Fruit fly (Drosophila melanogaster): ENCODE data around the gene sgg.
A peak's percentile ranks its signal among the peaks of the same experiment; 100 is the strongest.

Gene sgg

dm6 chrX:2638646-2639045 is 4.9 kb downstream of the sgg start (continued):
- TF ChIP-seq CG14860 (GFP tag; IDR thresholded peaks at IDR 0.05; ENCODE audit: partially characterized antibody) (no peak), esg (GFP tag; conservative IDR thresholded peaks at IDR 0.05) (0 out of 2 replicates have a peak, but pooled peaks have one; percentile 12), Mes4 (GFP tag; optimal IDR thresholded peaks at IDR 0.05) (no peak), CG30403 (GFP tag; optimal IDR thresholded peaks at IDR 0.05) (peak; percentile 33), CG4707 (GFP tag; optimal IDR thresholded peaks at IDR 0.05) (no peak), kay (GFP tag; optimal IDR thresholded peaks at IDR 0.05) (no peak), fd102C (GFP tag; optimal IDR thresholded peaks at IDR 0.05) (no peak), dimm (GFP tag; IDR thresholded peaks at IDR 0.05) (no peak), pum (GFP tag; optimal IDR thresholded peaks at IDR 0.05) (no peak), H2.0 (GFP tag; IDR thresholded peaks at IDR 0.05) (no peak), CG5180 (GFP tag; optimal IDR thresholded peaks at IDR 0.05) (no peak), sima (GFP tag; optimal IDR thresholded peaks at IDR 0.05) (no peak), tgo (GFP tag; IDR thresholded peaks at IDR 0.05) (peak; percentile 37; the same call in 1 of the 3 replicates), Ptx1 (GFP tag; IDR thresholded peaks at IDR 0.05) (peak; percentile 24; the same call in 1 of the 2 replicates), B-H2 (GFP tag; optimal IDR thresholded peaks at IDR 0.05) (no peak), CG14050 (GFP tag; IDR thresholded peaks at IDR 0.05) (no peak), Lim3 (GFP tag; IDR thresholded peaks at IDR 0.05) (no peak), CG13123 (GFP tag; optimal IDR thresholded peaks at IDR 0.05) (no peak), gem (tag; optimal IDR thresholded peaks at IDR 0.05) (peak; percentile 43), amos (GFP tag; IDR thresholded peaks at IDR 0.05; ENCODE audit: partially characterized antibody) (no peak), sug (tag; optimal IDR thresholded peaks at IDR 0.05) (no peak), Rfx (GFP tag; IDR thresholded peaks at IDR 0.05) (peak; percentile 48; the same call in 1 of the 2 replicates), al (GFP tag; IDR thresholded peaks at IDR 0.05) (peak; percentile 22; the same call in 1 of the 2 replicates), cad (GFP tag; optimal IDR thresholded peaks at IDR 0.05) (no peak), gce (GFP tag; IDR thresholded peaks at IDR 0.05) (no peak), CG10267 (tag; optimal IDR thresholded peaks at IDR 0.05) (no peak), CG9817 (tag; optimal IDR thresholded peaks at IDR 0.05) (no peak), stwl (tag; optimal IDR thresholded peaks at IDR 0.05) (no peak), her (GFP tag; optimal IDR thresholded peaks at IDR 0.05) (no peak), YL-1 (GFP tag; optimal IDR thresholded peaks at IDR 0.05) (no peak), CG14441 (GFP tag; IDR thresholded peaks at IDR 0.05) (no peak), pb (GFP tag; optimal IDR thresholded peaks at IDR 0.05) (no peak), sens (GFP tag) (peak; percentile 15), CG7357 (GFP tag; IDR thresholded peaks at IDR 0.05) (no peak), Aef1 (GFP tag; IDR thresholded peaks at IDR 0.05) (peak; percentile 23; the same call in 1 of the 3 replicates), Hr51 (GFP tag; optimal IDR thresholded peaks at IDR 0.05) (peak in 1 of 2 experiments; percentile 10), Antp (GFP tag; optimal IDR thresholded peaks at IDR 0.05) (no peak), cato (GFP tag; optimal IDR thresholded peaks at IDR 0.05; ENCODE audit: borderline replicate concordance) (no peak), CG8089 (GFP tag; optimal IDR thresholded peaks at IDR 0.05) (no peak), tx (GFP tag; optimal IDR thresholded peaks at IDR 0.05) (no peak), CG4424 (GFP tag; optimal IDR thresholded peaks at IDR 0.05) (peak; percentile 9), CG1529 (GFP tag; optimal IDR thresholded peaks at IDR 0.05) (no peak), zen2 (GFP tag; IDR thresholded peaks at IDR 0.05; ENCODE audit: partially characterized antibody) (no peak), zfh2 (GFP tag; optimal IDR thresholded peaks at IDR 0.05) (peak; percentile 17), Fer1 (GFP tag; optimal IDR thresholded peaks at IDR 0.05) (peak; percentile 33), Scr (GFP tag; IDR thresholded peaks at IDR 0.05; ENCODE audit: partially characterized antibody) (no peak), CG5953 (GFP tag; IDR thresholded peaks at IDR 0.05) (no peak), mld (GFP tag; IDR thresholded peaks at IDR 0.05; ENCODE audit: partially characterized antibody) (no peak), trh (GFP tag; optimal IDR thresholded peaks at IDR 0.05) (no peak), CG12299 (tag; optimal IDR thresholded peaks at IDR 0.05) (no peak), CG10431 (GFP tag; optimal IDR thresholded peaks at IDR 0.05) (no peak), CG10366 (GFP tag; IDR thresholded peaks at IDR 0.05) (no peak)

All from whole organism, embryonic.